Worm (Caenorhabditis elegans) whole organism, young adult: ENCODE data around the gene C48B4.12.
A peak's percentile ranks its signal among the peaks of the same experiment; 100 is the strongest.

Experiments
- B0019.2 ChIP-seq: fragments of 200-800 bp; sonication (Bioruptor generic); conservative IDR thresholded peaks from 2 replicates; pipeline ENCODE4 v1.3.6; 2022; ENCODE audit warnings: missing genetic modification reagents, missing genetic modification characterization, missing compliant biosample characterization
- B0035.1 ChIP-seq: sonication (generic microtip); optimal IDR thresholded peaks from 2 replicates; lab custom pipeline; 2016; ENCODE audit warnings: missing genetic modification characterization, mild to moderate bottlenecking, missing compliant biosample characterization, missing genotype, missing genetic modification reagents
- B0261.1 ChIP-seq: sonication (generic microtip); optimal IDR thresholded peaks from 2 replicates; lab custom pipeline; 2016; ENCODE audit warnings: mild to moderate bottlenecking, missing genetic modification characterization, moderate library complexity, missing compliant biosample characterization
- B0336.3 ChIP-seq: fragments of 200-800 bp; sonication (Bioruptor generic); IDR thresholded peaks from 2 replicates; pipeline ENCODE4 v1.3.6; 2022; ENCODE audit warnings: missing genetic modification characterization, missing compliant biosample characterization
- F10E7.11 ChIP-seq: sonication (generic microtip); optimal IDR thresholded peaks from 2 replicates; lab custom pipeline; 2017; ENCODE audit warnings: mild to moderate bottlenecking, missing genetic modification characterization, moderate library complexity, missing compliant biosample characterization
- F39B2.1 ChIP-seq: fragments of 200-800 bp; sonication (Bioruptor generic); IDR thresholded peaks from 2 replicates; pipeline ENCODE4 v1.3.6; 2022; ENCODE audit warnings: missing genetic modification reagents, missing genetic modification characterization, missing compliant biosample characterization
- F52B5.7 ChIP-seq: sonication (generic microtip); optimal IDR thresholded peaks from 2 replicates; lab custom pipeline; 2016; ENCODE audit warnings: mild to moderate bottlenecking, missing genetic modification characterization, missing compliant biosample characterization
- Y53F4B.3 ChIP-seq: fragments of 200-800 bp; sonication (Bioruptor generic); IDR thresholded peaks from 2 replicates; pipeline ENCODE4 v1.3.6; 2022; ENCODE audit warnings: missing genetic modification reagents, missing genetic modification characterization, missing compliant biosample characterization
- Y67H2A.10 ChIP-seq: fragments of 200-800 bp; sonication (Bioruptor generic); conservative IDR thresholded peaks from 2 replicates; pipeline ENCODE4 v1.3.6; 2022; ENCODE audit warnings: missing genetic modification reagents, missing genetic modification characterization, missing compliant biosample characterization
- Y79H2A.3 ChIP-seq: fragments of 200-800 bp; sonication (Bioruptor generic); conservative IDR thresholded peaks from 2 replicates; pipeline ENCODE4 v1.3.6; 2022; ENCODE audit warnings: missing genetic modification reagents, missing genetic modification characterization, missing compliant biosample characterization
- Y95B8A.8 ChIP-seq: fragments of 200-800 bp; sonication (Bioruptor generic); IDR thresholded peaks from 2 replicates; pipeline ENCODE4 v1.3.6; 2022; ENCODE audit warnings: missing genetic modification reagents, missing genetic modification characterization, missing compliant biosample characterization
- athp-1 ChIP-seq: sonication (generic microtip); optimal IDR thresholded peaks from 2 replicates; lab custom pipeline; 2017; ENCODE audit warnings: mild to moderate bottlenecking, missing genetic modification characterization, missing compliant biosample characterization
- attf-3 ChIP-seq: fragments of 200-800 bp; sonication (Bioruptor generic); conservative IDR thresholded peaks from 2 replicates; pipeline ENCODE4 v1.3.6; 2022; ENCODE audit warnings: missing genetic modification reagents, missing genetic modification characterization, missing compliant biosample characterization
- attf-5 ChIP-seq: fragments of 200-800 bp; sonication (Bioruptor generic); optimal IDR thresholded peaks from 2 replicates; lab custom pipeline; 2018; ENCODE audit warnings: mild to moderate bottlenecking, missing genetic modification characterization, missing compliant biosample characterization
- attf-6 ChIP-seq: fragments of 200-800 bp; sonication (Bioruptor generic); IDR thresholded peaks from 2 replicates; pipeline ENCODE4 v1.3.6; 2022; ENCODE audit warnings: missing genetic modification reagents, missing genetic modification characterization, missing compliant biosample characterization
- ceh-100 ChIP-seq: fragments of 200-800 bp; sonication (Bioruptor generic); IDR thresholded peaks from 2 replicates; pipeline ENCODE4 v1.3.6; 2022; ENCODE audit warnings: missing genetic modification reagents, missing genetic modification characterization, missing compliant biosample characterization
- ceh-40 ChIP-seq: fragments of 200-800 bp; sonication (Bioruptor generic); IDR thresholded peaks from 2 replicates; pipeline ENCODE4 v1.3.6; 2022; ENCODE audit warnings: missing genetic modification characterization, missing compliant biosample characterization
- ceh-79 ChIP-seq: sonication (generic microtip); optimal IDR thresholded peaks from 2 replicates; lab custom pipeline; 2017; ENCODE audit warnings: mild to moderate bottlenecking, missing genetic modification characterization, missing compliant biosample characterization
- chd-7 ChIP-seq: sonication (generic microtip); optimal IDR thresholded peaks from 2 replicates; lab custom pipeline; 2016; ENCODE audit warnings: mild to moderate bottlenecking, missing genetic modification characterization, moderate library complexity, missing compliant biosample characterization
- die-1 ChIP-seq: sonication (generic microtip); optimal IDR thresholded peaks from 2 replicates; lab custom pipeline; 2016; ENCODE audit warnings: missing genotype, mild to moderate bottlenecking, missing genetic modification characterization, missing compliant biosample characterization
- dpff-1 ChIP-seq: sonication (generic microtip); optimal IDR thresholded peaks from 2 replicates; lab custom pipeline; 2017; ENCODE audit warnings: mild to moderate bottlenecking, missing genetic modification characterization, missing compliant biosample characterization
- efl-1 ChIP-seq: fragments of 150-350 bp; optimal IDR thresholded peaks from 2 replicates; lab custom pipeline; 2014; ENCODE audit warnings: missing biosample characterization, missing genetic modification reagents, missing genetic modification characterization
- ets-4 ChIP-seq: fragments of 200-800 bp; sonication (Bioruptor generic); optimal IDR thresholded peaks from 2 replicates; lab custom pipeline; 2018; ENCODE audit warnings: mild to moderate bottlenecking, missing genetic modification characterization, missing compliant biosample characterization
- him-1 ChIP-seq: sonication (generic microtip); optimal IDR thresholded peaks from 2 replicates; lab custom pipeline; 2016; ENCODE audit warnings: missing genotype, missing genetic modification reagents, missing genetic modification characterization, missing compliant biosample characterization
- hmg-20 ChIP-seq: fragments of 200-800 bp; sonication (Bioruptor generic); IDR thresholded peaks from 2 replicates; pipeline ENCODE4 v1.3.6; 2022; ENCODE audit warnings: missing genetic modification reagents, missing genetic modification characterization, missing compliant biosample characterization
- hrde-1 ChIP-seq: sonication (generic microtip); optimal IDR thresholded peaks from 2 replicates; lab custom pipeline; 2016; ENCODE audit warnings: missing genetic modification characterization, mild to moderate bottlenecking, missing compliant biosample characterization, moderate library complexity, missing genotype, missing genetic modification reagents, borderline replicate concordance
- let-526 ChIP-seq: fragments of 200-800 bp; sonication (Bioruptor generic); IDR thresholded peaks from 2 replicates; pipeline ENCODE4 v1.3.6; 2022; ENCODE audit warnings: missing genetic modification reagents, missing genetic modification characterization, missing compliant biosample characterization
- lin-35 ChIP-seq, 3 experiments: fragments of 150-350 bp in 2 of 3; sonication (generic microtip) in 1 of 3; optimal IDR thresholded peaks; 2 replicates each; lab custom pipeline; 2014 to 2018; ENCODE audit warnings: missing biosample characterization in 3 of 3, missing genetic modification characterization in 3 of 3, missing genetic modification reagents in 3 of 3
- lir-1 ChIP-seq: fragments of 200-800 bp; sonication (Bioruptor generic); conservative IDR thresholded peaks from 2 replicates; pipeline ENCODE4 v1.3.6; 2022; ENCODE audit warnings: missing genetic modification reagents, missing genetic modification characterization, missing compliant biosample characterization
- madf-10 ChIP-seq: sonication (generic microtip); optimal IDR thresholded peaks from 2 replicates; lab custom pipeline; 2016; ENCODE audit warnings: mild to moderate bottlenecking, missing genetic modification characterization, missing compliant biosample characterization
- nfya-1 ChIP-seq: sonication (generic microtip); optimal IDR thresholded peaks from 2 replicates; lab custom pipeline; 2017; ENCODE audit warnings: antibody characterized with exemption, missing compliant biosample characterization, missing genetic modification characterization, borderline replicate concordance; ENCODE audit not compliant: insufficient read depth
- nhr-80 ChIP-seq: sonication (generic microtip); optimal IDR thresholded peaks from 2 replicates; lab custom pipeline; 2016; ENCODE audit warnings: missing genetic modification characterization, missing compliant biosample characterization
- repo-1 ChIP-seq: sonication (generic microtip); optimal IDR thresholded peaks from 2 replicates; lab custom pipeline; 2017; ENCODE audit warnings: mild to moderate bottlenecking, missing genetic modification characterization, missing compliant biosample characterization
- rpc-1 ChIP-seq, 2 experiments: fragments of 150-350 bp in 1 of 2; sonication (generic microtip) in 1 of 2; optimal IDR thresholded peaks; 2 replicates each; lab custom pipeline; 2014 to 2018; ENCODE audit warnings: missing biosample characterization in 1 of 2, missing genetic modification characterization in 1 of 2, missing genetic modification reagents in 1 of 2, missing genotype in 1 of 2
- sdz-38 ChIP-seq: sonication (generic microtip); optimal IDR thresholded peaks from 2 replicates; lab custom pipeline; 2016; ENCODE audit warnings: missing genotype, missing genetic modification characterization, missing compliant biosample characterization
- snpc-1.1 ChIP-seq: sonication (generic microtip); optimal IDR thresholded peaks from 2 replicates; lab custom pipeline; 2017; ENCODE audit warnings: missing genetic modification characterization, mild to moderate bottlenecking, missing compliant biosample characterization, antibody characterized with exemption, moderate library complexity, missing genotype, missing genetic modification reagents; ENCODE audit not compliant: insufficient read depth
- snpc-3.4 ChIP-seq: sonication (generic microtip); optimal IDR thresholded peaks from 2 replicates; lab custom pipeline; 2017; ENCODE audit warnings: missing genetic modification characterization, mild to moderate bottlenecking, missing compliant biosample characterization, antibody characterized with exemption, moderate library complexity, missing genotype, missing genetic modification reagents
- snpc-4 ChIP-seq, 5 experiments: fragments of 150-350 bp in 1 of 5; sonication (generic microtip) in 4 of 5; optimal IDR thresholded peaks; 2 replicates each; lab custom pipeline; 2014 to 2018; ENCODE audit warnings: missing genetic modification characterization in 5 of 5, missing biosample characterization in 3 of 5, antibody characterized with exemption in 2 of 5, mild to moderate bottlenecking in 2 of 5, missing compliant biosample characterization in 2 of 5, missing genotype in 2 of 5, moderate library complexity in 2 of 5, missing genetic modification reagents in 1 of 5
- tbp1 ChIP-seq: fragments of 200-800 bp; sonication (Bioruptor generic); optimal IDR thresholded peaks from 2 replicates; lab custom pipeline; 2018; ENCODE audit warnings: mild to moderate bottlenecking, missing genetic modification characterization, missing compliant biosample characterization
- tbx-9 ChIP-seq: sonication (generic microtip); optimal IDR thresholded peaks from 2 replicates; lab custom pipeline; 2016; ENCODE audit warnings: borderline replicate concordance, missing genetic modification characterization, inconsistent platforms, missing compliant biosample characterization
- unc-130 ChIP-seq: sonication (generic microtip); optimal IDR thresholded peaks from 2 replicates; lab custom pipeline; 2016; ENCODE audit warnings: missing genetic modification reagents, missing genetic modification characterization, missing compliant biosample characterization
- unc-62 ChIP-seq: fragments of 150-350 bp; optimal IDR thresholded peaks from 2 replicates; lab custom pipeline; 2014; ENCODE audit warnings: missing biosample characterization, missing genetic modification reagents, missing genetic modification characterization
- xnd-1 ChIP-seq: sonication (generic microtip); optimal IDR thresholded peaks from 2 replicates; lab custom pipeline; 2016; ENCODE audit warnings: missing genotype, missing genetic modification reagents, missing genetic modification characterization, missing compliant biosample characterization
- zfh-2 ChIP-seq: fragments of 200-800 bp; sonication (Bioruptor generic); conservative IDR thresholded peaks from 2 replicates; pipeline ENCODE4 v1.3.6; 2022; ENCODE audit warnings: missing genetic modification reagents, missing genetic modification characterization, missing compliant biosample characterization
- zim-3 ChIP-seq: sonication (generic microtip); optimal IDR thresholded peaks from 2 replicates; lab custom pipeline; 2017; ENCODE audit warnings: mild to moderate bottlenecking, missing genetic modification characterization, moderate library complexity, missing compliant biosample characterization
- ztf-26 ChIP-seq: sonication (generic microtip); optimal IDR thresholded peaks from 2 replicates; lab custom pipeline; 2017; ENCODE audit warnings: missing genetic modification characterization, missing compliant biosample characterization
- ztf-28 ChIP-seq: fragments of 200-800 bp; sonication (Bioruptor generic); IDR thresholded peaks from 2 replicates; pipeline ENCODE4 v1.3.6; 2022; ENCODE audit warnings: missing genetic modification reagents, missing genetic modification characterization, missing compliant biosample characterization

The C48B4.12 gene

DNA sequence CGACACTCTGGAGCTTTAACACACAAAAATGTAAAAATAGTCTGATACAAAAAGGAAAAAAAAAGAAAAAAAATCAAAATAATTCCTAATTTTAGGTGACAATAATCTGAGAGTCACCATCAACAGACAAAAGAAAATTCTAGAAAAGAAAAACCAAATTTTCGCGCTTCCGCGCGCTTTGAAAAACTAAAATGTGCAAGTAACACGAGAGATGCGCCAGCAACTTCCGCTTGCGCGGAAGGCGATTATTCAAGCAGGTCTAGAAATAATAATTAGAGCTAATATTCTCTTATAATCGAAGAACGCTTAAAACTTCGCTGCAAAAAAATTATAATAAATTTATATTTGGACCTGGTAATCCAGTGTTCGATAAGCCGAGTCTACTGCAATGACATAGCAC, 19.8 kb downstream of the C48B4.12 start (continued):
- TF ChIP-seq athp-1 (tag; lab: Kevin White, UChicago) (peak; percentile 83), nfya-1 (tag; lab: Kevin White, UChicago) (no peak), snpc-3.4 (peak; percentile 97), Y79H2A.3 (GFP tag; lab: Robert Waterston, UW) (peak; percentile 97), F39B2.1 (peak; percentile 72; the same call in 1 of the 2 replicates), Y53F4B.3 (GFP tag; lab: Robert Waterston, UW) (peak; percentile 73), unc-130 (peak; percentile 95), ceh-79 (tag; lab: Kevin White, UChicago) (no peak), B0019.2 (GFP tag; lab: Robert Waterston, UW) (peak; percentile 99), repo-1 (tag; lab: Kevin White, UChicago) (peak; percentile 72), F52B5.7 (tag; lab: Kevin White, UChicago) (no peak), ztf-26 (no peak), attf-6 (GFP tag; lab: Robert Waterston, UW) (peak; percentile 91), let-526 (GFP tag; lab: Robert Waterston, UW) (no peak), zfh-2 (no peak), attf-3 (peak; percentile 72), efl-1 (peak; percentile 99), tbx-9 (tag; lab: Kevin White, UChicago) (no peak), attf-5 (no peak), snpc-4 (GFP tag; optimal IDR thresholded peaks at IDR 0.05; lab: Kevin White, UChicago) (peak; percentile 52), snpc-4 (tag; optimal IDR thresholded peaks at IDR 0.05; lab: Kevin White, UChicago) (peak; percentile 54 to 86 (median 70)), ztf-28 (GFP tag; lab: Robert Waterston, UW) (peak; percentile 94), Y67H2A.10 (GFP tag; lab: Robert Waterston, UW) (peak; percentile 81; the same call in 1 of the 2 replicates), B0035.1 (no peak), him-1 (tag; lab: Kevin White, UChicago) (peak; percentile 87), tbp1 (GFP tag; lab: Kevin White, UChicago) (peak; percentile 75), die-1 (tag; lab: Kevin White, UChicago) (peak; percentile 16), B0261.1 (no peak), hrde-1 (tag; lab: Kevin White, UChicago) (peak; percentile 91), ceh-40 (0 out of 2 replicates have a peak, but pooled peaks have one; percentile 48), dpff-1 (no peak), xnd-1 (tag; lab: Kevin White, UChicago) (peak; percentile 100), madf-10 (tag; lab: Kevin White, UChicago) (no peak), F10E7.11 (tag; lab: Kevin White, UChicago) (no peak), lin-35 (GFP tag; optimal IDR thresholded peaks at IDR 0.05; lab: Kevin White, UChicago) (peak; percentile 56 to 92 (median 88)), chd-7 (tag; lab: Kevin White, UChicago) (no peak), snpc-1.1 (peak; percentile 83), hmg-20 (GFP tag; lab: Robert Waterston, UW) (peak; percentile 86), rpc-1 (optimal IDR thresholded peaks at IDR 0.05; lab: Kevin White, UChicago) (peak; percentile 15), rpc-1 (tag; optimal IDR thresholded peaks at IDR 0.05; lab: Kevin White, UChicago) (no peak), Y95B8A.8 (GFP tag; lab: Robert Waterston, UW) (peak; percentile 99), sdz-38 (tag; lab: Kevin White, UChicago) (no peak), ets-4 (GFP tag; lab: Kevin White, UChicago) (no peak), unc-62 (GFP tag; lab: Kevin White, UChicago) (no peak), ceh-100 (GFP tag; lab: Robert Waterston, UW) (peak; percentile 85), lir-1 (GFP tag; lab: Robert Waterston, UW) (peak; percentile 93), zim-3 (tag; lab: Kevin White, UChicago) (no peak), nhr-80 (no peak), B0336.3 (GFP tag; lab: Robert Waterston, UW) (peak; percentile 97)
